Worm (Caenorhabditis elegans): ENCODE results near the gene W03C9.2.
A peak's percentile ranks its signal among the peaks of the same experiment; 100 is the strongest.

The W03C9.2 gene

ce11 chrII:11930132-11930531, 32.0 kb upstream of the W03C9.2 start:
- no peak for TF ChIP-seq blmp-1 (tag; optimal IDR thresholded peaks at IDR 0.05)

ce11 chrII:11935266-11935665, 26.9 kb upstream of the W03C9.2 start, which contains the start of gene lin-29:
lin-29 (minus strand) TSS chrII:11935343.
- no peak for TF ChIP-seq nhr-71 (tag; optimal IDR thresholded peaks at IDR 0.05)
- no peak for TF ChIP-seq ceh-8 (GFP tag; optimal IDR thresholded peaks at IDR 0.05)
- TF ChIP-seq rnt-1 (tag; optimal IDR thresholded peaks at IDR 0.05) = no peak
- peak; percentile 73 for TF ChIP-seq blmp-1 (tag; optimal IDR thresholded peaks at IDR 0.05)

ce11 chrII:11936393-11936792, 25.8 kb upstream of the W03C9.2 start:
- TF ChIP-seq efl-1 (optimal IDR thresholded peaks at IDR 0.05) (no peak), efl-1 (GFP tag; optimal IDR thresholded peaks at IDR 0.05 in 1 of 2) (peak in 1 of 2 experiments; percentile 66), nhr-76 (tag; optimal IDR thresholded peaks at IDR 0.05) (no peak)

ce11 chrII:11948459-11948858, 13.7 kb upstream of the W03C9.2 start, which contains the start of gene W03C9.8:
W03C9.8 (plus strand) TSS chrII:11948759.
- no peak for TF ChIP-seq sptf-1 (tag; optimal IDR thresholded peaks at IDR 0.05)
- TF ChIP-seq lin-13 (GFP tag; optimal IDR thresholded peaks at IDR 0.05) = no peak
- TF ChIP-seq nhr-20 (tag; optimal IDR thresholded peaks at IDR 0.05) = no peak
- TF ChIP-seq ztf-11 (tag; optimal IDR thresholded peaks at IDR 0.05) = no peak

ce11 chrII:11952963-11953362, 9.2 kb upstream of the W03C9.2 start:
- no peak for TF ChIP-seq efl-1 (optimal IDR thresholded peaks at IDR 0.05)
- peak in 1 of 2 experiments; percentile 78 for TF ChIP-seq efl-1 (GFP tag; optimal IDR thresholded peaks at IDR 0.05 in 1 of 2)
- TF ChIP-seq lin-35 (GFP tag; optimal IDR thresholded peaks at IDR 0.05) = no peak
- peak in 1 of 6 experiments; percentile 6 for TF ChIP-seq elt-3 (tag; optimal IDR thresholded peaks at IDR 0.05)
- TF ChIP-seq egl-13 (tag; optimal IDR thresholded peaks at IDR 0.05) = no peak
- no peak for TF ChIP-seq nhr-237 (tag; optimal IDR thresholded peaks at IDR 0.05)
- TF ChIP-seq elt-2 (tag; optimal IDR thresholded peaks at IDR 0.05) = no peak
- no peak for TF ChIP-seq fkh-10 (GFP tag; optimal IDR thresholded peaks at IDR 0.05)
- TF ChIP-seq nhr-90 (tag; optimal IDR thresholded peaks at IDR 0.05; ENCODE audit: poor library complexity) = no peak
- peak; percentile 90 for TF ChIP-seq blmp-1 (tag; optimal IDR thresholded peaks at IDR 0.05)
- no peak for TF ChIP-seq sup-37 (GFP tag; optimal IDR thresholded peaks at IDR 0.05)
- peak; percentile 5 for TF ChIP-seq pag-3 (tag; optimal IDR thresholded peaks at IDR 0.05; ENCODE audit: borderline replicate concordance, insufficient read depth)

ce11 chrII:11954208-11954607, 8.0 kb upstream of the W03C9.2 start, which contains the start of gene W03C9.6:
W03C9.6 (plus strand) TSS chrII:11954508.
- TF ChIP-seq jun-1 (tag; optimal IDR thresholded peaks at IDR 0.05) (no peak), unc-130 (tag; optimal IDR thresholded peaks at IDR 0.05) (no peak), ztf-11 (tag; optimal IDR thresholded peaks at IDR 0.05) (no peak), lsy-2 (tag; optimal IDR thresholded peaks at IDR 0.05) (no peak), ceh-82 (tag; optimal IDR thresholded peaks at IDR 0.05) (no peak), ceh-88 (GFP tag; IDR thresholded peaks at IDR 0.05) (no peak), ama-1 (optimal IDR thresholded peaks at IDR 0.05) (no peak), unc-86 (tag; optimal IDR thresholded peaks at IDR 0.05) (no peak), C16A3.4 (tag; optimal IDR thresholded peaks at IDR 0.05) (no peak), unc-98 (GFP tag; IDR thresholded peaks at IDR 0.05) (no peak), lin-13 (GFP tag; optimal IDR thresholded peaks at IDR 0.05) (no peak), nhr-85 (tag) (no peak), lin-14 (GFP tag; optimal IDR thresholded peaks at IDR 0.05) (no peak), aly-2 (tag; optimal IDR thresholded peaks at IDR 0.05) (no peak), nhr-11 (tag; optimal IDR thresholded peaks at IDR 0.05) (no peak), elt-2 (tag; optimal IDR thresholded peaks at IDR 0.05) (no peak), ces-1 (GFP tag; optimal IDR thresholded peaks at IDR 0.05) (no peak)
